Worm (Caenorhabditis elegans): Measurements from ENCODE around the gene B0393.7.

Gene B0393.7

ce11 chrIII:4778003-4778402 is at the start of gene B0393.7:
TSS of gene B0393.7 (minus strand) at chrIII:4778103.
- no peak for TF ChIP-seq zip-8 (tag; optimal IDR thresholded peaks at IDR 0.05)
- TF ChIP-seq blmp-1 (tag; optimal IDR thresholded peaks at IDR 0.05), result no peak
- no peak for TF ChIP-seq nhr-2 (tag; optimal IDR thresholded peaks at IDR 0.05)
- TF ChIP-seq snpc-4 (tag; optimal IDR thresholded peaks at IDR 0.05), result no peak
- TF ChIP-seq ceh-83 (GFP tag; optimal IDR thresholded peaks at IDR 0.05), result no peak
- no peak for TF ChIP-seq nhr-28 (tag; optimal IDR thresholded peaks at IDR 0.05)
- TF ChIP-seq lin-13 (tag; optimal IDR thresholded peaks at IDR 0.05), result no peak
- no peak for TF ChIP-seq unc-120 (tag; optimal IDR thresholded peaks at IDR 0.05; ENCODE audit: poor library complexity, severe bottlenecking)
- no peak for TF ChIP-seq ham-2 (GFP tag; optimal IDR thresholded peaks at IDR 0.05)
- TF ChIP-seq nhr-12 (tag; optimal IDR thresholded peaks at IDR 0.05), result no peak
- TF ChIP-seq M03D4.4 (tag; optimal IDR thresholded peaks at IDR 0.05), result no peak
- TF ChIP-seq mls-2 (tag; optimal IDR thresholded peaks at IDR 0.05), result no peak
- TF ChIP-seq nhr-237 (tag; optimal IDR thresholded peaks at IDR 0.05), result no peak
- TF ChIP-seq tbx-8 (GFP tag; optimal IDR thresholded peaks at IDR 0.05), result no peak
- TF ChIP-seq ces-1 (GFP tag; optimal IDR thresholded peaks at IDR 0.05), result no peak
- no peak for TF ChIP-seq hlh-1 (tag; optimal IDR thresholded peaks at IDR 0.05)

- no peak for TF ChIP-seq ham-2 (GFP tag; optimal IDR thresholded peaks at IDR 0.05)
These were observed 48.7 kb upstream of the B0393.7 start, which contains the start of gene F26A1.3 for ce11 chrIII:4826606-4827005. TSS of gene F26A1.3 (plus strand) at chrIII:4826906.

- TF ChIP-seq unc-120 (tag; optimal IDR thresholded peaks at IDR 0.05; ENCODE audit: poor library complexity, severe bottlenecking) (no peak), ces-1 (GFP tag; optimal IDR thresholded peaks at IDR 0.05) (no peak), nhr-28 (tag; optimal IDR thresholded peaks at IDR 0.05) (no peak), flh-1 (GFP tag; optimal IDR thresholded peaks at IDR 0.05) (no peak)
These were observed 44.2 kb upstream of the B0393.7 start, which contains the start of gene F26A1.8 for ce11 chrIII:4822140-4822539. TSS of gene F26A1.8 (minus strand) at chrIII:4822240.

DNA sequence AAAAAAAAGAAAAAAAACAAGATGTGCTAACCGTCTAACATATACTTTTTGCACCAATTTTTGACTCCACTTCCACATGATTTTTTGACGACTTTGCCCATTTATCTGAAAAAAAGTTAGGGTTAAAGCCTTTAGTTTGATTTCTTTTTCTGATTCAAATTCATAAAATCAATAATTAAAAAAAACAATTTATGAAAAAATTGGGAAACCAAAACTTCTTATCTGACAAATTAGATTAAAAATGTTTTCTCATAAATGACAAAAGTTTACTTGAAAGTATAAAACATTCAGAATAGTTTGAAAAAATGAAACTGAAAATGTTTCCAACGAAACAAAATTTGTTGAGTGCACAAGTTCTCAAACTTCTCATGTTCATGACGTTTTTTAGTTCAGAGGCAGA is 41.9 kb upstream of the B0393.7 start, which contains the start of gene F26A1.7:
F26A1.7 (minus strand) TSS at position 101 of the 400 bp plus-strand sequence.
- TF ChIP-seq ham-2 (GFP tag; optimal IDR thresholded peaks at IDR 0.05) (no peak), nhr-237 (tag; optimal IDR thresholded peaks at IDR 0.05) (no peak), lsy-2 (tag; optimal IDR thresholded peaks at IDR 0.05) (no peak), blmp-1 (tag; optimal IDR thresholded peaks at IDR 0.05) (no peak), ceh-39 (tag; optimal IDR thresholded peaks at IDR 0.05) (no peak), bed-3 (GFP tag; optimal IDR thresholded peaks at IDR 0.05) (no peak), unc-62 (GFP tag; optimal IDR thresholded peaks at IDR 0.05) (no peak), zip-8 (tag; optimal IDR thresholded peaks at IDR 0.05) (no peak), elt-3 (tag; optimal IDR thresholded peaks at IDR 0.05) (no peak), unc-39 (tag; optimal IDR thresholded peaks at IDR 0.05) (no peak), nhr-28 (tag; optimal IDR thresholded peaks at IDR 0.05) (no peak), ces-1 (GFP tag; optimal IDR thresholded peaks at IDR 0.05) (no peak), cnd-1 (tag; optimal IDR thresholded peaks at IDR 0.05) (no peak), unc-120 (tag; optimal IDR thresholded peaks at IDR 0.05; ENCODE audit: poor library complexity, severe bottlenecking) (no peak), lin-13 (tag; optimal IDR thresholded peaks at IDR 0.05) (no peak), mep-1 (tag; optimal IDR thresholded peaks at IDR 0.05) (no peak), pha-4 (tag; optimal IDR thresholded peaks at IDR 0.05) (no peak), elt-1 (tag; optimal IDR thresholded peaks at IDR 0.05; ENCODE audit: borderline replicate concordance, insufficient read depth) (no peak), hlh-1 (tag; optimal IDR thresholded peaks at IDR 0.05) (no peak)

DNA sequence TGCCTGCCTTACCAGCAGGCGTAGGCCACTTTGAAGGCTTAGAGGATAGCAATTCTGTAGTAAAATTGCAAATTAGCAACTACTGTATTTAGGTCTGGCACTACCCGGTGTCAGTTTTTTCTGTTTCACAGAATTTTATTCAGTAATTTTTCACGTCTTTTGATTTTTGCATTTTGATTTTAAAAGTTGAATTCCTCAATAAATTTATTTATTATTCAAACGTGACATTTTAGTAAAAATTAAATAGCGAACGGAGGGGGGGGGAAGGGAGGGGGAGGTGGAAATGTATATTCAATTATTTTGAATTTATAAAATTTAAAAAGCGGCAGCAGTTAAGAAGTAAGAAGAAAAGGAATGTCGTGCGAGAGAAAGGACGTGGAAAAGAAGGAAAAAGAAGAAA is 39.3 kb upstream of the B0393.7 start, which contains the start of gene F26A1.4:
F26A1.4 (plus strand) TSS at position 301 of the 400 bp plus-strand sequence.
- TF ChIP-seq ces-1 (GFP tag; optimal IDR thresholded peaks at IDR 0.05), result no peak
- no peak for TF ChIP-seq M03D4.4 (tag; optimal IDR thresholded peaks at IDR 0.05)
- no peak for TF ChIP-seq ceh-83 (GFP tag; optimal IDR thresholded peaks at IDR 0.05)
- no peak for TF ChIP-seq sptf-1 (tag; optimal IDR thresholded peaks at IDR 0.05)
- TF ChIP-seq lin-13 (tag; optimal IDR thresholded peaks at IDR 0.05), result no peak
- no peak for TF ChIP-seq elt-1 (tag; optimal IDR thresholded peaks at IDR 0.05; ENCODE audit: borderline replicate concordance, insufficient read depth)
- no peak for TF ChIP-seq sem-2 (GFP tag; optimal IDR thresholded peaks at IDR 0.05)
- no peak for TF ChIP-seq nhr-28 (tag; optimal IDR thresholded peaks at IDR 0.05)
- TF ChIP-seq mls-2 (tag; optimal IDR thresholded peaks at IDR 0.05), result no peak
- TF ChIP-seq nhr-76 (tag; optimal IDR thresholded peaks at IDR 0.05), result no peak
- no peak for TF ChIP-seq ham-2 (GFP tag; optimal IDR thresholded peaks at IDR 0.05)
- TF ChIP-seq hlh-1 (tag; optimal IDR thresholded peaks at IDR 0.05), result no peak
- no peak for TF ChIP-seq zip-8 (tag; optimal IDR thresholded peaks at IDR 0.05)
- no peak for TF ChIP-seq snpc-4 (tag; optimal IDR thresholded peaks at IDR 0.05)
